Fruit fly (Drosophila melanogaster) whole organism, embryonic: Measurements from ENCODE around the gene 14-3-3epsilon.

Source experiments
- Ada2b ChIP-seq: fragments of 200-800 bp; sonication (Bioruptor generic); IDR thresholded peaks from 2 replicates; pipeline ENCODE4 v1.3.6; 2022; ENCODE audit warnings: missing biosample characterization, missing genetic modification characterization
- Adf1 ChIP-seq: fragments of 200-800 bp; sonication (Bioruptor generic); IDR thresholded peaks from 2 replicates; pipeline ENCODE4 v1.3.6; 2022; ENCODE audit warnings: missing biosample characterization, missing genetic modification characterization
- Atf6 ChIP-seq: fragments of 200-800 bp; sonication (Bioruptor generic); IDR thresholded peaks from 2 replicates; pipeline ENCODE4 v1.3.6; 2022; ENCODE audit warnings: missing biosample characterization, missing genetic modification characterization
- Awh ChIP-seq: fragments of 200-800 bp; sonication (Bioruptor generic); IDR thresholded peaks from 2 replicates; pipeline ENCODE4, ENCODE4 v1.3.6; 2022; ENCODE audit warnings: missing biosample characterization, missing genetic modification characterization
- CG10209 ChIP-seq: fragments of 200-800 bp; sonication (Bioruptor generic); optimal IDR thresholded peaks from 3 replicates; lab custom pipeline; 2017; ENCODE audit warnings: missing biosample characterization, mild to moderate bottlenecking, missing genetic modification characterization, missing genetic modification reagents
- CG10565 ChIP-seq: fragments of 200-800 bp; sonication (Bioruptor generic); optimal IDR thresholded peaks from 3 replicates; lab custom pipeline; 2016; ENCODE audit warnings: missing biosample characterization, mild to moderate bottlenecking, missing genetic modification characterization
- CG10979 ChIP-seq: fragments of 200-800 bp; sonication (Bioruptor generic); optimal IDR thresholded peaks from 2 replicates; lab custom pipeline; 2018; ENCODE audit warnings: missing biosample characterization, mild to moderate bottlenecking, missing genetic modification characterization, moderate library complexity
- CG12071 ChIP-seq: fragments of 200-800 bp; sonication (Bioruptor generic); optimal IDR thresholded peaks from 3 replicates; lab custom pipeline; 2018; ENCODE audit warnings: missing biosample characterization, mild to moderate bottlenecking, missing genetic modification characterization
- CG12299 ChIP-seq: fragments of 200-800 bp; sonication (Bioruptor generic); optimal IDR thresholded peaks from 2 replicates; lab custom pipeline; 2018; ENCODE audit warnings: missing biosample characterization, mild to moderate bottlenecking, missing genetic modification characterization
- CG14014 ChIP-seq: fragments of 200-800 bp; sonication (Bioruptor generic); IDR thresholded peaks from 2 replicates; pipeline ENCODE4 v1.3.6; 2022; ENCODE audit warnings: missing biosample characterization, missing genetic modification characterization
- CG14710 ChIP-seq: fragments of 200-800 bp; sonication (Bioruptor generic); optimal IDR thresholded peaks from 3 replicates; lab custom pipeline; 2019; ENCODE audit warnings: missing biosample characterization, mild to moderate bottlenecking, missing genetic modification characterization, moderate library complexity
- CG17359 ChIP-seq: fragments of 200-800 bp; sonication (Bioruptor generic); optimal IDR thresholded peaks from 3 replicates; lab custom pipeline; 2018; ENCODE audit warnings: missing biosample characterization, mild to moderate bottlenecking, missing genetic modification characterization, moderate library complexity
- CG1792 ChIP-seq: fragments of 200-800 bp; sonication (Bioruptor generic); optimal IDR thresholded peaks from 2 replicates; lab custom pipeline; 2016; ENCODE audit warnings: missing biosample characterization, missing genetic modification characterization
- CG2889 ChIP-seq: fragments of 200-800 bp; sonication (Bioruptor generic); IDR thresholded peaks from 3 replicates; pipeline ENCODE4 v1.3.6; 2022; ENCODE audit warnings: missing biosample characterization, missing genetic modification characterization
- CG4424 ChIP-seq: fragments of 200-800 bp; sonication (Bioruptor generic); optimal IDR thresholded peaks from 3 replicates; lab custom pipeline; 2016; ENCODE audit warnings: missing biosample characterization, missing genetic modification characterization
- CG6689 ChIP-seq: fragments of 200-800 bp; sonication (Bioruptor generic); IDR thresholded peaks from 2 replicates; pipeline ENCODE4 v1.3.6; 2022; ENCODE audit warnings: missing biosample characterization, missing genetic modification characterization
- CG7786 ChIP-seq: fragments of 200-800 bp; sonication (Bioruptor generic); optimal IDR thresholded peaks from 2 replicates; lab custom pipeline; 2016; ENCODE audit warnings: missing biosample characterization, missing genetic modification characterization
- CkIIα-i1 ChIP-seq: fragments of 200-800 bp; sonication (Bioruptor generic); IDR thresholded peaks from 2 replicates; pipeline ENCODE4 v1.3.6; 2022; ENCODE audit warnings: missing biosample characterization, missing genetic modification characterization
- Dad ChIP-seq: fragments of 200-800 bp; sonication (Bioruptor generic); optimal IDR thresholded peaks from 3 replicates; lab custom pipeline; 2016; ENCODE audit warnings: missing biosample characterization, missing genetic modification characterization
- E2f2 ChIP-seq: fragments of 200-800 bp; sonication (Bioruptor generic); IDR thresholded peaks from 2 replicates; pipeline ENCODE4 v1.3.6; 2022; ENCODE audit warnings: missing biosample characterization, missing genetic modification characterization
- Ets65A ChIP-seq: fragments of 200-800 bp; sonication (Bioruptor generic); peaks from one replicate; lab custom pipeline; 2016; ENCODE audit warnings: missing biosample characterization, missing genetic modification characterization
- HmgZ ChIP-seq: fragments of 200-800 bp; sonication (Bioruptor generic); optimal IDR thresholded peaks from 2 replicates; lab custom pipeline; 2018; ENCODE audit warnings: missing biosample characterization, mild to moderate bottlenecking, missing genetic modification characterization
- Hmr ChIP-seq: fragments of 200-800 bp; sonication (Bioruptor generic); optimal IDR thresholded peaks from 3 replicates; lab custom pipeline; 2017; ENCODE audit warnings: mild to moderate bottlenecking, missing biosample characterization, missing genetic modification reagents, missing genetic modification characterization
- Hr78 ChIP-seq, 2 experiments: fragments of 200-800 bp in 1 of 2; fragments of >200 bp in 1 of 2; sonication (Bioruptor generic) in 1 of 2; optimal IDR thresholded peaks; 2 replicates each; lab custom pipeline; 2017 to 2019; ENCODE audit warnings: missing biosample characterization in 2 of 2, missing genetic modification characterization in 2 of 2, mild to moderate bottlenecking in 1 of 2, moderate library complexity in 1 of 2
- MBD-R2 ChIP-seq: fragments of 200-800 bp; sonication (Bioruptor generic); IDR thresholded peaks from 2 replicates; pipeline ENCODE4 v1.3.6; 2022; ENCODE audit warnings: missing biosample characterization, missing genetic modification characterization
- Med ChIP-seq: fragments of 200-800 bp; sonication (Bioruptor generic); peaks from one replicate; lab custom pipeline; 2016; ENCODE audit warnings: missing biosample characterization, missing genetic modification characterization, mild to moderate bottlenecking, inconsistent platforms, moderate library complexity
- NC2α ChIP-seq: fragments of 200-800 bp; sonication (Bioruptor generic); optimal IDR thresholded peaks from 2 replicates; lab custom pipeline; 2016; ENCODE audit warnings: missing biosample characterization, missing genetic modification characterization
- Usf ChIP-seq: fragments of 200-800 bp; sonication (Bioruptor generic); optimal IDR thresholded peaks from 2 replicates; lab custom pipeline; 2017; ENCODE audit warnings: missing genotype, missing biosample characterization, missing genetic modification characterization
- ash1 ChIP-seq: fragments of 200-800 bp; sonication (Bioruptor generic); optimal IDR thresholded peaks from 2 replicates; lab custom pipeline; 2018; ENCODE audit warnings: missing biosample characterization, mild to moderate bottlenecking, missing genetic modification characterization
- ato ChIP-seq: fragments of 200-800 bp; sonication (Bioruptor generic); IDR thresholded peaks from 2 replicates; pipeline ENCODE4 v1.3.6; 2022; ENCODE audit warnings: missing biosample characterization, missing genetic modification characterization; ENCODE audit not compliant: partially characterized antibody
- bsh ChIP-seq, 2 experiments: fragments of 200-800 bp; sonication (Bioruptor generic); optimal IDR thresholded peaks; 2 replicates each; lab custom pipeline; 2017 to 2018; ENCODE audit warnings: mild to moderate bottlenecking in 2 of 2, missing biosample characterization in 2 of 2, missing genetic modification characterization in 2 of 2, moderate library complexity in 1 of 2
- cg ChIP-seq: fragments of 200-800 bp; sonication (Bioruptor generic); optimal IDR thresholded peaks from 3 replicates; lab custom pipeline; 2019; ENCODE audit warnings: missing biosample characterization, mild to moderate bottlenecking, missing genetic modification characterization, moderate library complexity
- crc ChIP-seq: fragments of 200-800 bp; sonication (Bioruptor generic); optimal IDR thresholded peaks from 2 replicates; lab custom pipeline; 2016; ENCODE audit warnings: missing biosample characterization, missing genetic modification characterization
- crol ChIP-seq: fragments of 200-800 bp; sonication (Bioruptor generic); IDR thresholded peaks from 2 replicates; pipeline ENCODE4 v1.3.6; 2022; ENCODE audit warnings: missing biosample characterization, missing genetic modification characterization
- eyg ChIP-seq: fragments of 200-800 bp; sonication (Bioruptor generic); optimal IDR thresholded peaks from 3 replicates; lab custom pipeline; 2016; ENCODE audit warnings: missing biosample characterization, missing genetic modification characterization
- fd96Cb ChIP-seq: fragments of 200-800 bp; sonication (Bioruptor generic); optimal IDR thresholded peaks from 2 replicates; lab custom pipeline; 2018; ENCODE audit warnings: missing biosample characterization, mild to moderate bottlenecking, missing genetic modification characterization, moderate library complexity
- gce ChIP-seq: fragments of 200-800 bp; sonication (Bioruptor generic); IDR thresholded peaks from 3 replicates; pipeline ENCODE4 v1.3.6; 2022; ENCODE audit warnings: missing biosample characterization, missing genetic modification characterization
- inv ChIP-seq: fragments of 200-800 bp; sonication (Bioruptor generic); IDR thresholded peaks from 2 replicates; pipeline ENCODE4 v1.3.6; 2022; ENCODE audit warnings: missing biosample characterization, missing genetic modification characterization; ENCODE audit not compliant: partially characterized antibody
- jigr1 ChIP-seq: fragments of 200-800 bp; sonication (Bioruptor generic); IDR thresholded peaks from 3 replicates; pipeline ENCODE4 v1.3.6; 2022; ENCODE audit warnings: missing biosample characterization, missing genetic modification characterization
- kay ChIP-seq: fragments of 200-800 bp; sonication (Bioruptor generic); optimal IDR thresholded peaks from 2 replicates; lab custom pipeline; 2016; ENCODE audit warnings: missing biosample characterization, missing genetic modification characterization
- lmd ChIP-seq: fragments of 200-800 bp; sonication (Bioruptor generic); IDR thresholded peaks from 2 replicates; pipeline ENCODE4 v1.3.6; 2022; ENCODE audit warnings: missing biosample characterization, missing genetic modification characterization
- maf-S ChIP-seq: fragments of 200-800 bp; sonication (Bioruptor generic); optimal IDR thresholded peaks from 2 replicates; lab custom pipeline; 2016; ENCODE audit warnings: missing biosample characterization, missing genetic modification characterization
- mld ChIP-seq: fragments of 200-800 bp; sonication (Bioruptor generic); IDR thresholded peaks from 3 replicates; pipeline ENCODE4 v1.3.6; 2022; ENCODE audit warnings: missing biosample characterization, missing genetic modification characterization; ENCODE audit not compliant: partially characterized antibody
- nerfin-1 ChIP-seq: fragments of 200-800 bp; sonication (Bioruptor generic); optimal IDR thresholded peaks from 3 replicates; lab custom pipeline; 2019; ENCODE audit warnings: missing biosample characterization, mild to moderate bottlenecking, missing genetic modification characterization, moderate library complexity
- nmo ChIP-seq: fragments of 200-800 bp; sonication (Bioruptor generic); optimal IDR thresholded peaks from 2 replicates; lab custom pipeline; 2018; ENCODE audit warnings: missing biosample characterization, mild to moderate bottlenecking, missing genetic modification characterization, moderate library complexity
- nom ChIP-seq: fragments of 200-800 bp; sonication (Bioruptor generic); optimal IDR thresholded peaks from 2 replicates; lab custom pipeline; 2017; ENCODE audit warnings: missing biosample characterization, missing genetic modification characterization, mild to moderate bottlenecking, moderate library complexity, missing genetic modification reagents
- psq ChIP-seq: fragments of 200-800 bp; sonication (Bioruptor generic); optimal IDR thresholded peaks from 2 replicates; lab custom pipeline; 2017; ENCODE audit warnings: missing biosample characterization, missing genetic modification characterization
- rib ChIP-seq: fragments of 200-800 bp; sonication (Bioruptor generic); IDR thresholded peaks from 2 replicates; pipeline ENCODE4 v1.3.6; 2022; ENCODE audit warnings: missing biosample characterization, missing genetic modification characterization
- sens ChIP-seq: fragments of 200-800 bp; sonication (Bioruptor generic); peaks from one replicate; lab custom pipeline; 2016; ENCODE audit warnings: missing biosample characterization, missing genetic modification characterization
- seq ChIP-seq: fragments of 200-800 bp; sonication (Bioruptor generic); IDR thresholded peaks from 2 replicates; pipeline ENCODE4 v1.3.6; 2022; ENCODE audit warnings: missing biosample characterization, missing genetic modification characterization

14-3-3epsilon gene

dm6 chr3R:18220211-18220749 lies 22.1 kb upstream of the 14-3-3epsilon start, which contains the start of the genes CG7988 and CG7183 (continued):
- no peak for TF ChIP-seq cg (GFP tag; lab: Kevin White, UChicago)
- TF ChIP-seq nerfin-1 (tag; lab: Kevin White, UChicago), result peak; percentile 97
- TF ChIP-seq nmo (GFP tag; lab: Kevin White, UChicago), result peak; percentile 99
- peak; percentile 99 for TF ChIP-seq lmd (GFP tag; lab: Robert Waterston, UW)
- peak; percentile 67 for TF ChIP-seq CkIIα-i1 (GFP tag; lab: Robert Waterston, UW)
- TF ChIP-seq CG1792, result peak; percentile 76
- TF ChIP-seq ash1 (GFP tag; lab: Kevin White, UChicago), result no peak
- peak; percentile 98 for TF ChIP-seq CG2889
- TF ChIP-seq gce (GFP tag; lab: Robert Waterston, UW), result peak; percentile 96
- TF ChIP-seq Adf1, result peak; percentile 86
- peak; percentile 99 for TF ChIP-seq MBD-R2 (GFP tag; lab: Robert Waterston, UW)
- peak; percentile 98 for TF ChIP-seq CG10979 (tag; lab: Kevin White, UChicago)
- TF ChIP-seq Ets65A (GFP tag; lab: Kevin White, UChicago), result peak; percentile 97
- peak; percentile 96 for TF ChIP-seq seq (GFP tag; lab: Robert Waterston, UW)
- peak; percentile 97 for TF ChIP-seq HmgZ (tag; lab: Kevin White, UChicago)
- TF ChIP-seq fd96Cb, result peak; percentile 98
- TF ChIP-seq CG14710, result peak; percentile 98
- TF ChIP-seq jigr1 (GFP tag; lab: Robert Waterston, UW), result peak; percentile 95
- peak; percentile 98 for TF ChIP-seq CG10209 (GFP tag; lab: Kevin White, UChicago)
- peak; percentile 89 for TF ChIP-seq eyg (GFP tag; lab: Kevin White, UChicago)
- TF ChIP-seq Atf6 (GFP tag; lab: Robert Waterston, UW), result peak; percentile 97
- no peak for TF ChIP-seq mld (GFP tag; lab: Robert Waterston, UW)
- peak; percentile 93 for TF ChIP-seq CG7786
- peak; percentile 89 for TF ChIP-seq nom (GFP tag; lab: Kevin White, UChicago)
- peak; percentile 90 for TF ChIP-seq crc (GFP tag; lab: Kevin White, UChicago)
- peak; percentile 97 for TF ChIP-seq CG12299 (tag; lab: Kevin White, UChicago)
- peak; percentile 94 for TF ChIP-seq maf-S (GFP tag; lab: Kevin White, UChicago)
- TF ChIP-seq inv, result no peak
- TF ChIP-seq Hmr (GFP tag; lab: Kevin White, UChicago), result peak; percentile 96
- peak; percentile 81 to 99 for TF ChIP-seq bsh (GFP tag; optimal IDR thresholded peaks at IDR 0.05; lab: Kevin White, UChicago)
- TF ChIP-seq Hr78 (GFP tag; optimal IDR thresholded peaks at IDR 0.05; lab: Kevin White, UChicago), result peak in 1 of 2 experiments; percentile 92
- peak; percentile 87 for TF ChIP-seq CG10565
- TF ChIP-seq crol (GFP tag; lab: Robert Waterston, UW), result peak; percentile 72
- TF ChIP-seq E2f2 (GFP tag; lab: Robert Waterston, UW), result peak; percentile 83
- TF ChIP-seq CG6689 (GFP tag; lab: Robert Waterston, UW), result peak; percentile 99
- peak; percentile 97 for TF ChIP-seq CG14014 (GFP tag; lab: Robert Waterston, UW)
- peak; percentile 98 for TF ChIP-seq CG17359 (tag; lab: Kevin White, UChicago)
- TF ChIP-seq psq (GFP tag; lab: Kevin White, UChicago), result peak; percentile 92
- TF ChIP-seq Med (GFP tag; lab: Kevin White, UChicago), result peak; percentile 97
- peak; percentile 94 for TF ChIP-seq Usf (GFP tag; lab: Kevin White, UChicago)
- TF ChIP-seq rib (GFP tag; lab: Robert Waterston, UW), result peak; percentile 97
- peak; percentile 96 for TF ChIP-seq kay (GFP tag; lab: Kevin White, UChicago)
- peak; percentile 98 for TF ChIP-seq CG4424
- TF ChIP-seq NC2α (GFP tag; lab: Kevin White, UChicago), result peak; percentile 80
- TF ChIP-seq Ada2b, result peak; percentile 98
- peak; percentile 98 for TF ChIP-seq Awh
- TF ChIP-seq CG12071 (GFP tag; lab: Kevin White, UChicago), result peak; percentile 83
- peak; percentile 99 for TF ChIP-seq sens
- TF ChIP-seq Dad, result peak; percentile 92
- no peak for TF ChIP-seq ato (GFP tag; lab: Robert Waterston, UW)
